Worm (Caenorhabditis elegans): ENCODE measurements around the gene spot-1.
A peak's percentile ranks its signal among the peaks of the same experiment; 100 is the strongest.

spot-1 gene

ce11 chrIII:7277228-7277627 is at the start of gene spot-1, which contains the start of gene B0361.11 (continued):
- TF ChIP-seq aha-1 (tag): no peak
- TF ChIP-seq R02D3.7 (tag; optimal IDR thresholded peaks at IDR 0.05): no peak
- no peak for TF ChIP-seq nhr-42 (GFP tag; IDR thresholded peaks at IDR 0.05)
- TF ChIP-seq jun-1 (tag; optimal IDR thresholded peaks at IDR 0.05): no peak
- TF ChIP-seq cey-2 (tag; optimal IDR thresholded peaks at IDR 0.05; ENCODE audit: borderline replicate concordance, insufficient read depth): no peak
- no peak for TF ChIP-seq sdz-12 (GFP tag; optimal IDR thresholded peaks at IDR 0.05)
- TF ChIP-seq unc-39 (tag; optimal IDR thresholded peaks at IDR 0.05): no peak
- no peak for TF ChIP-seq arid-1 (GFP tag; conservative IDR thresholded peaks at IDR 0.05)
- TF ChIP-seq nhr-48 (tag; optimal IDR thresholded peaks at IDR 0.05): no peak
- no peak for TF ChIP-seq saeg-2 (GFP tag; IDR thresholded peaks at IDR 0.05)
- no peak for TF ChIP-seq lim-7 (GFP tag; IDR thresholded peaks at IDR 0.05)
- TF ChIP-seq hlh-30 (tag; optimal IDR thresholded peaks at IDR 0.05; ENCODE audit: insufficient read depth): peak; percentile 78
- TF ChIP-seq dmd-8 (GFP tag; IDR thresholded peaks at IDR 0.05): no peak
- no peak for TF ChIP-seq ama-1 (optimal IDR thresholded peaks at IDR 0.05)
- no peak for TF ChIP-seq dmd-9 (GFP tag; IDR thresholded peaks at IDR 0.05)
- TF ChIP-seq nhr-77 (tag; optimal IDR thresholded peaks at IDR 0.05): peak; percentile 23
- TF ChIP-seq zip-11 (GFP tag; IDR thresholded peaks at IDR 0.05): no peak
- no peak for TF ChIP-seq F10B5.3 (tag; optimal IDR thresholded peaks at IDR 0.05)
- TF ChIP-seq F37D6.2 (tag; optimal IDR thresholded peaks at IDR 0.05): no peak
- no peak for TF ChIP-seq hlh-11 (tag; optimal IDR thresholded peaks at IDR 0.05)
- no peak for TF ChIP-seq vab-7 (GFP tag; IDR thresholded peaks at IDR 0.05)
- TF ChIP-seq hif-1 (tag; optimal IDR thresholded peaks at IDR 0.05): no peak
- TF ChIP-seq F44E2.7 (GFP tag; IDR thresholded peaks at IDR 0.05): no peak
- no peak for TF ChIP-seq zag-1 (tag; optimal IDR thresholded peaks at IDR 0.05)
- TF ChIP-seq F26F4.8 (GFP tag; conservative IDR thresholded peaks at IDR 0.05): no peak
- TF ChIP-seq ztf-11 (tag; optimal IDR thresholded peaks at IDR 0.05): no peak
- TF ChIP-seq fos-1 (tag; optimal IDR thresholded peaks at IDR 0.05): no peak
- TF ChIP-seq nhr-41 (GFP tag; IDR thresholded peaks at IDR 0.05): no peak
- no peak for TF ChIP-seq skn-1 (tag; optimal IDR thresholded peaks at IDR 0.05)
- TF ChIP-seq lir-3 (tag; optimal IDR thresholded peaks at IDR 0.05): no peak
- TF ChIP-seq madf-9 (GFP tag; conservative IDR thresholded peaks at IDR 0.05): no peak
- TF ChIP-seq unc-130 (GFP tag; optimal IDR thresholded peaks at IDR 0.05): no peak
- no peak for TF ChIP-seq ces-1 (GFP tag; optimal IDR thresholded peaks at IDR 0.05)
- no peak for TF ChIP-seq tra-1 (GFP tag; IDR thresholded peaks at IDR 0.05)
- TF ChIP-seq madf-5 (GFP tag; IDR thresholded peaks at IDR 0.05): no peak
- TF ChIP-seq nhr-25 (tag; optimal IDR thresholded peaks at IDR 0.05; ENCODE audit: borderline replicate concordance, insufficient read depth): no peak
- TF ChIP-seq mdl-1 (tag; optimal IDR thresholded peaks at IDR 0.05): no peak
- TF ChIP-seq fkh-10 (GFP tag; optimal IDR thresholded peaks at IDR 0.05): no peak
- no peak for TF ChIP-seq D1046.2 (GFP tag; IDR thresholded peaks at IDR 0.05)
- TF ChIP-seq nhr-102 (tag; optimal IDR thresholded peaks at IDR 0.05): no peak
- TF ChIP-seq ctbp-1 (GFP tag; IDR thresholded peaks at IDR 0.05): no peak
- TF ChIP-seq ceh-82 (tag; optimal IDR thresholded peaks at IDR 0.05): no peak
- TF ChIP-seq nhr-237 (tag; optimal IDR thresholded peaks at IDR 0.05): no peak
- TF ChIP-seq mxl-2 (GFP tag; conservative IDR thresholded peaks at IDR 0.05): no peak
- no peak for TF ChIP-seq ceh-62 (tag; optimal IDR thresholded peaks at IDR 0.05)
- TF ChIP-seq nhr-111 (GFP tag; optimal IDR thresholded peaks at IDR 0.05): no peak
- TF ChIP-seq lin-1 (GFP tag; IDR thresholded peaks at IDR 0.05): no peak
- no peak for TF ChIP-seq pha-4 (GFP tag; IDR thresholded peaks at IDR 0.05)
- no peak for TF ChIP-seq pha-4 (tag; optimal IDR thresholded peaks at IDR 0.05)
- TF ChIP-seq zip-2 (tag; optimal IDR thresholded peaks at IDR 0.05): peak; percentile 3
- no peak for TF ChIP-seq spr-3 (GFP tag; optimal IDR thresholded peaks at IDR 0.05)
- no peak for TF ChIP-seq ceh-20 (GFP tag; IDR thresholded peaks at IDR 0.05)
- TF ChIP-seq tag-97 (GFP tag; IDR thresholded peaks at IDR 0.05): no peak
